Worm (Caenorhabditis elegans) whole organism, late embryonic: ENCODE results near the gene set-27.

Experiments
- pha-4 ChIP-seq: fragments of 150-350 bp; optimal IDR thresholded peaks from 2 replicates; lab custom pipeline; 2018; ENCODE audit warnings: missing biosample characterization, missing genetic modification reagents, missing genetic modification characterization
- sox-4 ChIP-seq: sonication (generic microtip); optimal IDR thresholded peaks from 2 replicates; lab custom pipeline; 2017; ENCODE audit warnings: mild to moderate bottlenecking, missing genetic modification characterization, inconsistent platforms, missing compliant biosample characterization

- TF ChIP-seq sox-4 (tag; lab: Kevin White, UChicago) (no peak), pha-4 (tag; lab: Kevin White, UChicago) (no peak)
These were observed 24.6 kb upstream of the set-27 start for ce11 chrIII:2676097-2676496.
